Worm (Caenorhabditis elegans) whole organism, L4/young adult: ENCODE data around the gene sma-1.

Source experiments
- W03F9.2 ChIP-seq: fragments of 150-350 bp; optimal IDR thresholded peaks from 2 replicates; lab custom pipeline; 2014; ENCODE audit warnings: missing biosample characterization, missing genetic modification characterization
- dao-5 ChIP-seq: sonication (generic microtip); optimal IDR thresholded peaks from 2 replicates; lab custom pipeline; 2016; ENCODE audit warnings: missing genotype, missing genetic modification characterization, moderate library complexity, missing compliant biosample characterization
- him-1 ChIP-seq: sonication (generic microtip); optimal IDR thresholded peaks from 2 replicates; lab custom pipeline; 2016; ENCODE audit warnings: missing genotype, missing genetic modification reagents, missing genetic modification characterization, missing compliant biosample characterization

The sma-1 gene

ce11 chrV:11899149-11899548 lies at the start of gene sma-1:
Gene sma-1, plus strand, starts transcription at chrV:11899449.
- TF ChIP-seq dao-5 (no peak), W03F9.2 (tag; lab: Kevin White, UChicago) (no peak), him-1 (tag; lab: Kevin White, UChicago) (no peak)

ce11 chrV:11852305-11852704 lies 46.9 kb upstream of the sma-1 start:
- TF ChIP-seq W03F9.2 (tag; lab: Kevin White, UChicago), result no peak
- TF ChIP-seq dao-5, result no peak
- no peak for TF ChIP-seq him-1 (tag; lab: Kevin White, UChicago)

ce11 chrV:11853723-11854122 lies 45.5 kb upstream of the sma-1 start:
- TF ChIP-seq dao-5, result no peak

ce11 chrV:11854905-11855304 lies 44.3 kb upstream of the sma-1 start:
- TF ChIP-seq dao-5 (no peak), him-1 (tag; lab: Kevin White, UChicago) (no peak), W03F9.2 (tag; lab: Kevin White, UChicago) (no peak)

ce11 chrV:11856022-11856421 lies 43.2 kb upstream of the sma-1 start:
- TF ChIP-seq W03F9.2 (tag; lab: Kevin White, UChicago), result no peak
- no peak for TF ChIP-seq him-1 (tag; lab: Kevin White, UChicago)
- TF ChIP-seq dao-5, result no peak

ce11 chrV:11857756-11858155 lies 41.5 kb upstream of the sma-1 start:
- TF ChIP-seq him-1 (tag; lab: Kevin White, UChicago) (no peak), W03F9.2 (tag; lab: Kevin White, UChicago) (no peak)

ce11 chrV:11858299-11858698 lies 41.0 kb upstream of the sma-1 start:
- TF ChIP-seq him-1 (tag; lab: Kevin White, UChicago), result no peak
- TF ChIP-seq dao-5, result no peak
- TF ChIP-seq W03F9.2 (tag; lab: Kevin White, UChicago), result no peak

ce11 chrV:11859082-11859858 lies 40.0 kb upstream of the sma-1 start:
- TF ChIP-seq W03F9.2 (tag; lab: Kevin White, UChicago) (no peak), him-1 (tag; lab: Kevin White, UChicago) (no peak), dao-5 (no peak)

- TF ChIP-seq him-1 (tag; lab: Kevin White, UChicago) (no peak), W03F9.2 (tag; lab: Kevin White, UChicago) (no peak), dao-5 (no peak)
These were observed 38.9 kb upstream of the sma-1 start, which contains the start of gene R13H4.5 for ce11 chrV:11860375-11860774. Gene R13H4.5, plus strand, starts transcription at chrV:11860675.

- TF ChIP-seq dao-5, result no peak
- no peak for TF ChIP-seq him-1 (tag; lab: Kevin White, UChicago)
- TF ChIP-seq W03F9.2 (tag; lab: Kevin White, UChicago), result no peak
These were observed 37.2 kb upstream of the sma-1 start for ce11 chrV:11861880-11862544.

- no peak for TF ChIP-seq W03F9.2 (tag; lab: Kevin White, UChicago)
- TF ChIP-seq him-1 (tag; lab: Kevin White, UChicago), result no peak
- TF ChIP-seq dao-5, result no peak
These were observed 36.4 kb upstream of the sma-1 start, which contains the start of gene R13H4.6 for ce11 chrV:11862817-11863216. Gene R13H4.6, plus strand, starts transcription at chrV:11863117.

- TF ChIP-seq him-1 (tag; lab: Kevin White, UChicago), result no peak
- no peak for TF ChIP-seq W03F9.2 (tag; lab: Kevin White, UChicago)
- TF ChIP-seq dao-5, result no peak
These were observed 31.1 kb upstream of the sma-1 start, which contains the start of gene R13H4.7 for ce11 chrV:11868142-11868541. Gene R13H4.7, minus strand, starts transcription at chrV:11868242.

ce11 chrV:11875060-11875459 lies 24.2 kb upstream of the sma-1 start, which contains the start of gene sulp-4:
Gene sulp-4, plus strand, starts transcription at chrV:11875360.
- no peak for TF ChIP-seq him-1 (tag; lab: Kevin White, UChicago)
- TF ChIP-seq W03F9.2 (tag; lab: Kevin White, UChicago), result no peak
- TF ChIP-seq dao-5, result no peak

- no peak for TF ChIP-seq W03F9.2 (tag; lab: Kevin White, UChicago)
- TF ChIP-seq dao-5, result no peak
- TF ChIP-seq him-1 (tag; lab: Kevin White, UChicago), result no peak
These were observed 22.6 kb upstream of the sma-1 start for ce11 chrV:11876657-11877056.
